Fruit fly (Drosophila melanogaster) whole organism, embryonic: ENCODE results near the gene CG46311.

Experiments
- Atf3 ChIP-seq: fragments of 200-800 bp; sonication (Bioruptor generic); optimal IDR thresholded peaks from 3 replicates; lab custom pipeline; 2016; ENCODE audit warnings: missing biosample characterization, missing genetic modification characterization
- B-H1 ChIP-seq: fragments of 200-800 bp; sonication (Bioruptor generic); IDR thresholded peaks from 3 replicates; pipeline ENCODE4 v1.3.6; 2022; ENCODE audit warnings: missing biosample characterization, missing genetic modification characterization
- Bdp1 ChIP-seq: fragments of 200-800 bp; sonication (Bioruptor generic); optimal IDR thresholded peaks from 3 replicates; lab custom pipeline; 2016; ENCODE audit warnings: missing biosample characterization, missing genetic modification characterization
- CG10462 ChIP-seq: fragments of 200-800 bp; sonication (Bioruptor generic); optimal IDR thresholded peaks from 2 replicates; lab custom pipeline; 2016; ENCODE audit warnings: missing biosample characterization, missing genetic modification characterization
- CG12071 ChIP-seq: fragments of 200-800 bp; sonication (Bioruptor generic); optimal IDR thresholded peaks from 3 replicates; lab custom pipeline; 2018; ENCODE audit warnings: missing biosample characterization, mild to moderate bottlenecking, missing genetic modification characterization
- CG12391 ChIP-seq: fragments of 200-800 bp; sonication (Bioruptor generic); optimal IDR thresholded peaks from 3 replicates; lab custom pipeline; 2018; ENCODE audit warnings: missing biosample characterization, mild to moderate bottlenecking, missing genetic modification characterization, moderate library complexity
- CG12744 ChIP-seq: fragments of 200-800 bp; sonication (Bioruptor generic); optimal IDR thresholded peaks from 2 replicates; lab custom pipeline; 2016; ENCODE audit warnings: missing biosample characterization, missing genetic modification characterization
- CG12942 ChIP-seq: fragments of 200-800 bp; sonication (Bioruptor generic); optimal IDR thresholded peaks from 3 replicates; lab custom pipeline; 2016; ENCODE audit warnings: missing biosample characterization, missing genetic modification characterization
- CG15011 ChIP-seq: fragments of 200-800 bp; sonication (Bioruptor generic); optimal IDR thresholded peaks from 3 replicates; lab custom pipeline; 2018; ENCODE audit warnings: missing biosample characterization, mild to moderate bottlenecking, missing genetic modification characterization
- CG15269 ChIP-seq: fragments of 200-800 bp; sonication (Bioruptor generic); optimal IDR thresholded peaks from 2 replicates; lab custom pipeline; 2018; ENCODE audit warnings: missing biosample characterization, mild to moderate bottlenecking, missing genetic modification characterization, moderate library complexity
- CG1647 ChIP-seq: fragments of 200-800 bp; sonication (Bioruptor generic); optimal IDR thresholded peaks from 3 replicates; lab custom pipeline; 2016; ENCODE audit warnings: missing biosample characterization, missing genetic modification characterization
- CG2116 ChIP-seq: fragments of 200-800 bp; sonication (Bioruptor generic); optimal IDR thresholded peaks from 3 replicates; lab custom pipeline; 2018; ENCODE audit warnings: missing biosample characterization, mild to moderate bottlenecking, missing genetic modification characterization
- CG2202 ChIP-seq: fragments of 200-800 bp; sonication (Bioruptor generic); optimal IDR thresholded peaks from 2 replicates; lab custom pipeline; 2018; ENCODE audit warnings: missing biosample characterization, mild to moderate bottlenecking, missing genetic modification characterization
- CG2875 ChIP-seq: fragments of 200-800 bp; sonication (Bioruptor generic); optimal IDR thresholded peaks from 2 replicates; lab custom pipeline; 2017; ENCODE audit warnings: missing biosample characterization, mild to moderate bottlenecking, missing genetic modification characterization, missing genetic modification reagents
- CG33213 ChIP-seq: fragments of 200-800 bp; sonication (Bioruptor generic); optimal IDR thresholded peaks from 3 replicates; lab custom pipeline; 2016; ENCODE audit warnings: missing biosample characterization, missing genetic modification characterization
- CG4730 ChIP-seq: fragments of 200-800 bp; sonication (Bioruptor generic); IDR thresholded peaks from 2 replicates; pipeline ENCODE4 v1.3.6; 2022; ENCODE audit warnings: missing biosample characterization, missing genetic modification characterization
- CG6791 ChIP-seq: fragments of 200-800 bp; sonication (Bioruptor generic); IDR thresholded peaks from 3 replicates; pipeline ENCODE4 v1.3.6; 2022; ENCODE audit warnings: missing biosample characterization, missing genetic modification characterization; ENCODE audit not compliant: partially characterized antibody
- CG6813 ChIP-seq: fragments of 200-800 bp; sonication (Bioruptor generic); optimal IDR thresholded peaks from 2 replicates; lab custom pipeline; 2017; ENCODE audit warnings: missing biosample characterization, missing genetic modification characterization, mild to moderate bottlenecking, moderate library complexity, missing genetic modification reagents
- CG6854 ChIP-seq: fragments of 200-800 bp; sonication (Bioruptor generic); optimal IDR thresholded peaks from 3 replicates; lab custom pipeline; 2017; ENCODE audit warnings: missing biosample characterization, mild to moderate bottlenecking, missing genetic modification characterization
- CG7372 ChIP-seq: fragments of 200-800 bp; sonication (Bioruptor generic); IDR thresholded peaks from 2 replicates; pipeline ENCODE4 v1.3.6; 2022; ENCODE audit warnings: missing biosample characterization, missing genetic modification characterization
- CG8388 ChIP-seq: fragments of 200-800 bp; sonication (Bioruptor generic); optimal IDR thresholded peaks from 2 replicates; lab custom pipeline; 2019; ENCODE audit warnings: missing biosample characterization, mild to moderate bottlenecking, missing genetic modification characterization, moderate library complexity
- ERR ChIP-seq: fragments of 200-800 bp; sonication (Bioruptor generic); optimal IDR thresholded peaks from 2 replicates; lab custom pipeline; 2016; ENCODE audit warnings: missing biosample characterization, missing genetic modification characterization
- Fer2 ChIP-seq: fragments of 200-800 bp; sonication (Bioruptor generic); optimal IDR thresholded peaks from 2 replicates; lab custom pipeline; 2018; ENCODE audit warnings: missing biosample characterization, mild to moderate bottlenecking, missing genetic modification characterization, moderate library complexity
- GATAe ChIP-seq: fragments of 200-800 bp; sonication (Bioruptor generic); conservative IDR thresholded peaks from 2 replicates; pipeline ENCODE4 v1.3.6; 2022; ENCODE audit warnings: missing biosample characterization, missing genetic modification characterization
- HLH3B ChIP-seq: fragments of 200-800 bp; sonication (Bioruptor generic); IDR thresholded peaks from 2 replicates; pipeline ENCODE4 v1.3.6; 2022; ENCODE audit warnings: missing biosample characterization, missing genetic modification characterization
- Kr ChIP-seq: fragments of 200-800 bp; sonication (Bioruptor generic); optimal IDR thresholded peaks from 2 replicates; lab custom pipeline; 2017; ENCODE audit warnings: missing biosample characterization, mild to moderate bottlenecking, missing genetic modification characterization
- Max ChIP-seq: fragments of 200-800 bp; sonication (Bioruptor generic); optimal IDR thresholded peaks from 2 replicates; lab custom pipeline; 2016; ENCODE audit warnings: missing biosample characterization, mild to moderate bottlenecking, missing genetic modification characterization
- Med ChIP-seq: fragments of 200-800 bp; sonication (Bioruptor generic); peaks from one replicate; lab custom pipeline; 2016; ENCODE audit warnings: missing biosample characterization, missing genetic modification characterization, mild to moderate bottlenecking, inconsistent platforms, moderate library complexity
- Mes4 ChIP-seq: fragments of 200-800 bp; sonication (Bioruptor generic); optimal IDR thresholded peaks from 2 replicates; lab custom pipeline; 2016; ENCODE audit warnings: missing biosample characterization, missing genetic modification characterization
- Spps ChIP-seq: fragments of 200-800 bp; sonication (Bioruptor generic); optimal IDR thresholded peaks from 2 replicates; lab custom pipeline; 2018; ENCODE audit warnings: missing biosample characterization, mild to moderate bottlenecking, missing genetic modification characterization
- TFAM ChIP-seq: fragments of 200-800 bp; sonication (Bioruptor generic); optimal IDR thresholded peaks from 2 replicates; lab custom pipeline; 2017; ENCODE audit warnings: missing biosample characterization, missing genetic modification characterization, inconsistent platforms
- Usf ChIP-seq: fragments of 200-800 bp; sonication (Bioruptor generic); optimal IDR thresholded peaks from 2 replicates; lab custom pipeline; 2017; ENCODE audit warnings: missing genotype, missing biosample characterization, missing genetic modification characterization
- bcd ChIP-seq: fragments of 200-800 bp; sonication (Bioruptor generic); optimal IDR thresholded peaks from 2 replicates; lab custom pipeline; 2017; ENCODE audit warnings: missing biosample characterization, mild to moderate bottlenecking, missing genetic modification characterization
- cad ChIP-seq: fragments of >200 bp; optimal IDR thresholded peaks from 2 replicates; lab custom pipeline; 2017; ENCODE audit warnings: missing biosample characterization, missing genetic modification characterization
- ems ChIP-seq: fragments of 200-800 bp; sonication (Bioruptor generic); optimal IDR thresholded peaks from 3 replicates; lab custom pipeline; 2016; ENCODE audit warnings: missing biosample characterization, missing genetic modification characterization
- lola ChIP-seq, 3 experiments: fragments of >200 bp in 2 of 3; fragments of 200-800 bp in 1 of 3; sonication (Bioruptor generic) in 1 of 3; optimal IDR thresholded peaks; 2 replicates each; lab custom pipeline; 2017 to 2019; ENCODE audit warnings: missing biosample characterization in 3 of 3, missing genetic modification characterization in 3 of 3, mild to moderate bottlenecking in 1 of 3, moderate library complexity in 1 of 3
- peb ChIP-seq: fragments of 200-800 bp; sonication (Bioruptor generic); IDR thresholded peaks from 2 replicates; pipeline ENCODE4 v1.3.6; 2022; ENCODE audit warnings: missing biosample characterization, missing genetic modification characterization
- pnt ChIP-seq: fragments of 200-800 bp; sonication (Bioruptor generic); optimal IDR thresholded peaks from 3 replicates; lab custom pipeline; 2016; ENCODE audit warnings: missing biosample characterization, missing genetic modification characterization
- prd ChIP-seq, 3 experiments: fragments of >200 bp in 2 of 3; fragments of 200-800 bp in 1 of 3; sonication (Bioruptor generic) in 1 of 3; optimal IDR thresholded peaks in 2 of 3; IDR thresholded peaks in 1 of 3; 2 replicates in 2 of 3; 3 replicates in 1 of 3; pipeline versions ENCODE4 v1.3.6 to Lab custom; 2017 to 2022; ENCODE audit warnings: missing biosample characterization in 1 of 3, missing genetic modification characterization in 1 of 3
- pzg ChIP-seq: fragments of 200-800 bp; sonication (Bioruptor generic); optimal IDR thresholded peaks from 3 replicates; lab custom pipeline; 2018; ENCODE audit warnings: missing biosample characterization, mild to moderate bottlenecking, missing genetic modification characterization, moderate library complexity
- sim ChIP-seq: fragments of 200-800 bp; sonication (Bioruptor generic); IDR thresholded peaks from 2 replicates; pipeline ENCODE4 v1.3.6; 2022; ENCODE audit warnings: missing biosample characterization, missing genetic modification characterization
- sqz ChIP-seq: fragments of 200-800 bp; sonication (Bioruptor generic); optimal IDR thresholded peaks from 3 replicates; lab custom pipeline; 2018; ENCODE audit warnings: missing biosample characterization, mild to moderate bottlenecking, missing genetic modification characterization
- sr ChIP-seq: fragments of 200-800 bp; sonication (Bioruptor generic); IDR thresholded peaks from 3 replicates; pipeline ENCODE4 v1.3.6; 2022; ENCODE audit warnings: missing biosample characterization, missing genetic modification characterization
- unc-4 ChIP-seq: fragments of 200-800 bp; sonication (Bioruptor generic); IDR thresholded peaks from 2 replicates; pipeline ENCODE4 v1.3.6; 2022; ENCODE audit warnings: missing biosample characterization, missing genetic modification characterization; ENCODE audit not compliant: partially characterized antibody
- usp ChIP-seq: fragments of >200 bp; optimal IDR thresholded peaks from 2 replicates; lab custom pipeline; 2017; ENCODE audit warnings: missing biosample characterization, missing genetic modification characterization
- wdn ChIP-seq: fragments of 200-800 bp; sonication (Bioruptor generic); IDR thresholded peaks from 2 replicates; pipeline ENCODE4 v1.3.6; 2022; ENCODE audit warnings: missing biosample characterization, missing genetic modification characterization
- zen2 ChIP-seq: fragments of 200-800 bp; sonication (Bioruptor generic); IDR thresholded peaks from 3 replicates; pipeline ENCODE4 v1.3.6; 2022; ENCODE audit warnings: missing biosample characterization, missing genetic modification characterization; ENCODE audit not compliant: partially characterized antibody

CG46311 gene

dm6 chrX:13563483-13564443, at the start of gene CG46311, which contains the start of gene Tpst (continued):
- no peak; the same call in 2 of the 3 replicates for TF ChIP-seq B-H1 (GFP tag; lab: Robert Waterston, UW)
- TF ChIP-seq sim (GFP tag; lab: Robert Waterston, UW) = no peak
- TF ChIP-seq TFAM (GFP tag; lab: Kevin White, UChicago) = no peak
- TF ChIP-seq GATAe (GFP tag; lab: Robert Waterston, UW) = no peak
- no peak for TF ChIP-seq CG2202
- TF ChIP-seq sr (GFP tag; lab: Robert Waterston, UW) = peak; percentile 43; the same call in 2 of the 3 replicates
- TF ChIP-seq usp = no peak
- TF ChIP-seq CG6854 = no peak
- TF ChIP-seq zen2 = no peak
- peak; percentile 54 for TF ChIP-seq bcd
- no peak for TF ChIP-seq Fer2 (tag; lab: Kevin White, UChicago)
- TF ChIP-seq Mes4 (GFP tag; lab: Kevin White, UChicago) = peak; percentile 60
- TF ChIP-seq HLH3B (GFP tag; lab: Robert Waterston, UW) = peak; percentile 43; the same call in 1 of the 2 replicates
- TF ChIP-seq CG2875 = peak; percentile 6
- TF ChIP-seq ems (GFP tag; lab: Kevin White, UChicago) = peak; percentile 4
- peak; percentile 66 for TF ChIP-seq pnt (GFP tag; lab: Kevin White, UChicago)
- TF ChIP-seq wdn (GFP tag; lab: Robert Waterston, UW) = no peak
- peak; percentile 37 for TF ChIP-seq CG6813 (GFP tag; lab: Kevin White, UChicago)
- peak; percentile 49 for TF ChIP-seq Bdp1 (GFP tag; lab: Kevin White, UChicago)
- TF ChIP-seq CG6791 (GFP tag; lab: Robert Waterston, UW) = 0 out of 3 replicates have a peak, but pooled peaks have one; percentile 62
- peak; percentile 4 for TF ChIP-seq ERR (GFP tag; lab: Kevin White, UChicago)
- peak; percentile 47 for TF ChIP-seq peb (GFP tag; lab: Robert Waterston, UW)
- TF ChIP-seq CG4730 = peak; percentile 46; the same call in 1 of the 2 replicates
- TF ChIP-seq Usf (GFP tag; lab: Kevin White, UChicago) = no peak
- TF ChIP-seq CG7372 (GFP tag; lab: Robert Waterston, UW) = peak; percentile 33; the same call in 1 of the 2 replicates
- no peak for TF ChIP-seq Kr (GFP tag; lab: Kevin White, UChicago)
- peak; percentile 95 for TF ChIP-seq Med (GFP tag; lab: Kevin White, UChicago)
- peak; percentile 33 for TF ChIP-seq CG15269 (tag; lab: Kevin White, UChicago)
- TF ChIP-seq cad = no peak
- TF ChIP-seq Max (GFP tag; lab: Kevin White, UChicago) = peak; percentile 15
- no peak for TF ChIP-seq sqz (GFP tag; lab: Kevin White, UChicago)
- TF ChIP-seq unc-4 = 0 out of 2 replicates have a peak, but pooled peaks have one; percentile 34
- no peak for TF ChIP-seq prd (optimal IDR thresholded peaks at IDR 0.05; lab: Kevin White, UChicago)
- peak; percentile 68; the same call in 2 of the 3 replicates for TF ChIP-seq prd (GFP tag; IDR thresholded peaks at IDR 0.05; lab: Robert Waterston, UW)
- peak; percentile 98 for TF ChIP-seq pzg
- peak; percentile 2 for TF ChIP-seq CG12071
- TF ChIP-seq CG12391 (tag; lab: Kevin White, UChicago) = no peak
- peak; percentile 28 for TF ChIP-seq CG1647 (GFP tag; lab: Kevin White, UChicago)
- peak; percentile 43 for TF ChIP-seq CG12744
- peak; percentile 34 for TF ChIP-seq CG2116 (GFP tag; lab: Kevin White, UChicago)
- no peak for TF ChIP-seq CG8388 (GFP tag; lab: Kevin White, UChicago)
- TF ChIP-seq lola (GFP tag; optimal IDR thresholded peaks at IDR 0.05; lab: Kevin White, UChicago) = no peak
- no peak for TF ChIP-seq CG15011 (GFP tag; lab: Kevin White, UChicago)
- TF ChIP-seq CG10462 (GFP tag; lab: Kevin White, UChicago) = no peak
- peak; percentile 95 for TF ChIP-seq CG33213 (GFP tag; lab: Kevin White, UChicago)
- TF ChIP-seq CG12942 = peak; percentile 57
- peak; percentile 32 for TF ChIP-seq Atf3 (GFP tag; lab: Kevin White, UChicago)
- no peak for TF ChIP-seq Spps (tag; lab: Kevin White, UChicago)
